Worm (Caenorhabditis elegans): ENCODE data around the gene ssp-35.

The ssp-35 gene

DNA sequence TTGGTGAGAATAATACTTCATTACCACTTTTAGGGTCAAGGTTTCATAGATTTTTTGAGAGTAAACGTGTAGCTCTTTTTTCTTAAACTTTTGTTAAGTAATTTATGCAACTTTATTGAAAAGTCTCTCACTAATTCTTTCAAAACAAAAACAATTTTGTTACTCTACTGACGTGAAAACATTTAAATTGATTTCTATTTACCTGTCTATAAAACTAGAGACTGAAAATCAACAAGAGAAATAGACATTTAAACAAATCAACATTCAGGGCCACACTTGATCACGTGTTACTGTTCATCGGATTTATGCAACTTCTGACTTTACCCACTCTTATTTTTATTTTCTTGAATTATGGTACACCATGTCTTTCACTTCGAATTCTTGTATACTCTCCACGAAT, 7.2 kb downstream of the ssp-35 start, which contains the start of gene ugt-55:
ugt-55 (plus strand) TSS at position 301 of the 400 bp plus-strand sequence.
- TF ChIP-seq lin-13 (tag; optimal IDR thresholded peaks at IDR 0.05) (no peak), nhr-28 (tag; optimal IDR thresholded peaks at IDR 0.05) (no peak), zip-8 (tag; optimal IDR thresholded peaks at IDR 0.05) (no peak), nhr-2 (tag; optimal IDR thresholded peaks at IDR 0.05) (no peak), unc-62 (GFP tag; optimal IDR thresholded peaks at IDR 0.05) (no peak), sptf-1 (tag; optimal IDR thresholded peaks at IDR 0.05) (no peak), bed-3 (GFP tag; optimal IDR thresholded peaks at IDR 0.05) (no peak), cnd-1 (tag; optimal IDR thresholded peaks at IDR 0.05) (no peak), mls-2 (tag; optimal IDR thresholded peaks at IDR 0.05) (no peak), M03D4.4 (tag; optimal IDR thresholded peaks at IDR 0.05) (no peak), ceh-83 (GFP tag; optimal IDR thresholded peaks at IDR 0.05) (no peak), tbx-8 (GFP tag; optimal IDR thresholded peaks at IDR 0.05) (no peak)

DNA sequence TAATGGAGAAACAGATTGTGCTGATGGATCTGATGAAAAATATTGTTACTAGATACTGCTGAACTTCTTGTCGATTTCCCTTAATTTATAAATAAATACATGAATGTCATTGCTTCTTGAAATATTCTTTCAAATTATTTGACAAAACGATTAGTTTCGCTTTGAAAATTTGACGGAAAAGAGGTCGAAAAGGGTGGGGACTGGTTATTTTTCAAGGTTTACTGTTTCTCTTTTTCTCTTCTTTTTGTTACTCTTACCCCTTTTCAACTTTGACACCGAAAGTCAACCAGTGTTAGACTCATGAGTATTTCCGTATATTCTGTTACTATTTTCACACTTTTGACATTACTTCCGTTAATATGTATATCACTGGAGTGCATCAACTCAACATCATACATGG, 8.3 kb downstream of the ssp-35 start, which contains the start of gene T04H1.12:
T04H1.12 (plus strand) TSS at position 301 of the 400 bp plus-strand sequence.
- TF ChIP-seq flh-1 (GFP tag; optimal IDR thresholded peaks at IDR 0.05) = no peak
- no peak for TF ChIP-seq nhr-237 (tag; optimal IDR thresholded peaks at IDR 0.05)
- no peak for TF ChIP-seq nhr-76 (tag; optimal IDR thresholded peaks at IDR 0.05)
- TF ChIP-seq mab-5 (tag; optimal IDR thresholded peaks at IDR 0.05) = no peak
- TF ChIP-seq ceh-43 (GFP tag; optimal IDR thresholded peaks at IDR 0.05) = no peak
- TF ChIP-seq unc-62 (GFP tag; optimal IDR thresholded peaks at IDR 0.05) = no peak
- no peak for TF ChIP-seq nhr-28 (tag; optimal IDR thresholded peaks at IDR 0.05)

DNA sequence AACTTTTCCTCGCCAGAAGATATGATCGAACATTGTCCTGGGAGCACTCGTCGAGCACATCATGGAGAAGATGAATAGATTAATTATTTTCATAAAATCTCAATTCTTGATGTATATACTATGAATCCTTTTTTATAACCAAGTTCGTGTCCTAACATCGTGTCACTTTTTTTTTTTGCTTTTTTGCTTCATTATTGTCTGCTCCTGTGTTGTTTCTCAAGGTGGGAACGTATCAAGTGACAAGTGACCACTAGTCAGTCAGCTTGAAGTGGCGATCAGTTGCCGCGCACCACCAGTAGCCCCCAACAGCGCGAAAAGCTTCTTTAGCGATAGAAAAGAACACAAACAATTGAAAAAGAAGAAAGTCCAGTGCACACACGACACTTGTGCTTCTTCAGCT, 11.4 kb downstream of the ssp-35 start, which contains the start of gene lrx-1:
lrx-1 (plus strand) TSS at position 301 of the 400 bp plus-strand sequence.
- TF ChIP-seq lin-32 (GFP tag; optimal IDR thresholded peaks at IDR 0.05) (no peak), ceh-39 (tag; optimal IDR thresholded peaks at IDR 0.05) (no peak), mls-2 (tag; optimal IDR thresholded peaks at IDR 0.05) (no peak), elt-3 (tag; optimal IDR thresholded peaks at IDR 0.05) (no peak), unc-62 (GFP tag; optimal IDR thresholded peaks at IDR 0.05) (no peak), cnd-1 (tag; optimal IDR thresholded peaks at IDR 0.05) (no peak), nhr-76 (tag; optimal IDR thresholded peaks at IDR 0.05) (no peak), ceh-43 (GFP tag; optimal IDR thresholded peaks at IDR 0.05) (no peak), flh-1 (GFP tag; optimal IDR thresholded peaks at IDR 0.05) (no peak), lsy-2 (tag; optimal IDR thresholded peaks at IDR 0.05) (no peak)

DNA sequence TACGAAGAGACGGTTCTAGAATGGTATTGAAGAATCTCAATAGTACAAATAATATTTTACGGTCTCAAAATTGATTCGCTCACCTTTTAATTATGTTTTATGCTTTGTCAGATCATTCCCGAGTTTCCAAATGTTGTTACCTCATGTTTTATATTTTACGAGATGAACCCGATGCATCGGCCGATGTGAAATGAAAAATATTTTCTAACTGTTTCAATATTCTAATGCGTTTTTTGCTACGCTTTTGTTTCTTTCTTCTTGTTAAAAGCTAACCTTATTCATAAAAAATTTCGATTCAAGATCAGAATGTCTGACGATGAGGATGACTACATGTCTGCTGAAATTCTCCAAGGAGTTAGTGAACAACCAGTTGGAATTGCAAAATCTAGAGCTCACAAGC, 12.6 kb downstream of the ssp-35 start, which contains the start of gene T04H1.5:
T04H1.5 (plus strand) TSS at position 301 of the 400 bp plus-strand sequence.
- no peak for TF ChIP-seq mls-2 (tag; optimal IDR thresholded peaks at IDR 0.05)
- no peak for TF ChIP-seq elt-3 (tag; optimal IDR thresholded peaks at IDR 0.05)
- TF ChIP-seq lin-32 (GFP tag; optimal IDR thresholded peaks at IDR 0.05) = no peak
- TF ChIP-seq elt-1 (tag; optimal IDR thresholded peaks at IDR 0.05; ENCODE audit: borderline replicate concordance, insufficient read depth) = no peak
- TF ChIP-seq flh-1 (GFP tag; optimal IDR thresholded peaks at IDR 0.05) = no peak
- TF ChIP-seq ceh-43 (GFP tag; optimal IDR thresholded peaks at IDR 0.05) = no peak
- TF ChIP-seq ces-1 (GFP tag; optimal IDR thresholded peaks at IDR 0.05) = no peak
- no peak for TF ChIP-seq pha-4 (tag; optimal IDR thresholded peaks at IDR 0.05)
- TF ChIP-seq lsy-2 (tag; optimal IDR thresholded peaks at IDR 0.05) = no peak
- no peak for TF ChIP-seq mep-1 (tag; optimal IDR thresholded peaks at IDR 0.05)
- no peak for TF ChIP-seq unc-120 (tag; optimal IDR thresholded peaks at IDR 0.05; ENCODE audit: poor library complexity, severe bottlenecking)
- TF ChIP-seq drap-1 (GFP tag; optimal IDR thresholded peaks at IDR 0.05) = no peak

DNA sequence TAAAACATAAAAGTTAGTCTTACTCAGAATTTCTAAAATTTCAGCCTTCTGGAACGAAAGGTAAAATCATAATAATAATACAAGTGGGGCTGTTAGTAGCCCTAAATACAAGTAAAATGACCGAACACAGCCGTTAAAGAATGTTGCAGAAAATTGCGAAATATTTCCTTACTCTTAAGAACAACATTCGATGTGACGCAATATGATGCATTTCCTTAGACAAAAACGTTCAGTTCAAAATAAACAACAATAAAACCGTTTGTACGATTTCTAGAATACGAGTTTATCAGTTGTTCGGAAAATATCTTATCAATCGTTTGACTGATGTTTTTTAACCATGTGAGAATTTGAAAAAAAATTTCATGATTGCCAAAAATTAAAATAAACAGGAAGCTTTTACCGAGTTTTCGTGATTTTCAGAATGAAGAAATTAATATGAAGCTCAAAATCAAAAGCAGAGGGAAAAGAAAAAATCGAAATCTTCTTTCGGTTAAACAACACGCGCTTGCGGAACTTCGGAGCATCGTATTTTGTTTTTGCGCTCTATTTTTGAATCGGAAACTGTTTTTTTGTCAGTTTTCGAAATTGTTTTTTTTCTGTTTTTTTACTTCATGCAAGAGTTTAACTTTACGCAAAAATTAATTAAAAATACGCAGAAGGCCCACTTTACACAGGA, 17.7 kb downstream of the ssp-35 start:
- TF ChIP-seq cnd-1 (tag; optimal IDR thresholded peaks at IDR 0.05) (no peak), zip-8 (tag; optimal IDR thresholded peaks at IDR 0.05) (peak; percentile 56)

DNA sequence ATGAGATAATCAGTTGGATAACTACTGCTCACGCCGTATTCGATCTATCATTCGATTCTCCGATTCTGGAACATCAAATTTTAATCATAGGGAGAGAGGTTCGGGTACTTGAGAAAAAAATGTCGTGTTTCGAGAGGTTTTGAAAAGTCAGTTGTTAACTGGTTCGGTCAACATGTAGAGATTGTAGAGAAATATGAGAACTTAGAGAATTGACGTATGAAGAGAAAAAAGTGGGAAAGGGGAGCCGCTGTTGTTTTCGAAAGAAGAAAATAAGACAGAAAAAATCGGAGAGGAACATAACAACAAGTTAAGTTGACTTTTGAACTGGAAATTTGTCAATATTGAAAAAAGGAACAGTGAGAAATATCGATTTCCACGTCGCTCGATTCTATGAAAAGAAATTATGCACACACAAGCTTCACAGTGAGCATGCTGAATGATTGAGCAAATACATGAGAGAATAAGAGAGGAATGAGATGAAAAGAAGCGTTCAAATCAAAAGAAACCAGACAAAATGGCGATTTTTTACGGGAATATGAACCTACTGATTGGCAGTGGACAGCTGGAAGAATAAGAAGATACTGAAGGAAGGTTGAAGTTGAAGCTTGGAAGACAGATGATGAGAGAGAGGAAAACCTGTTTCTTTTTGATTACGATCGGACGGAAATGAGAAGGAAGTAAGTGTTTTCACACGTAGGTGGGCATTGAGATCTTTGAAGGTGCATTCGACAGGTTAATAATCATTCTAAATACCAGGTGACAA, 18.5 kb downstream of the ssp-35 start, which contains the start of the genes T04H1.13, slfl-5 and rad-50:
T04H1.13 (minus strand) TSS at position 51 of the 763 bp plus-strand sequence.
slfl-5 (minus strand) TSS at position 65 of the 763 bp plus-strand sequence.
rad-50 (plus strand) TSS at position 667 of the 763 bp plus-strand sequence.
- no peak for TF ChIP-seq unc-62 (GFP tag; optimal IDR thresholded peaks at IDR 0.05)
